Fruit fly (Drosophila melanogaster) whole organism, embryonic: ENCODE measurements around the gene CG1943.

Source experiments
- Adf1 ChIP-seq: fragments of 200-800 bp; sonication (Bioruptor generic); IDR thresholded peaks from 2 replicates; pipeline ENCODE4 v1.3.6; 2022; ENCODE audit warnings: missing biosample characterization, missing genetic modification characterization
- Asciz ChIP-seq: fragments of 200-800 bp; sonication (Bioruptor generic); optimal IDR thresholded peaks from 2 replicates; lab custom pipeline; 2017; ENCODE audit warnings: missing biosample characterization, mild to moderate bottlenecking, missing genetic modification characterization, missing genetic modification reagents
- Bdp1 ChIP-seq: fragments of 200-800 bp; sonication (Bioruptor generic); optimal IDR thresholded peaks from 3 replicates; lab custom pipeline; 2016; ENCODE audit warnings: missing biosample characterization, missing genetic modification characterization
- Blimp-1 ChIP-seq: fragments of 200-800 bp; sonication (Bioruptor generic); optimal IDR thresholded peaks from 3 replicates; lab custom pipeline; 2018; ENCODE audit warnings: missing biosample characterization, missing genetic modification characterization, mild to moderate bottlenecking, moderate library complexity, missing genetic modification reagents
- CG10366 ChIP-seq: fragments of 200-800 bp; sonication (Bioruptor generic); IDR thresholded peaks from 2 replicates; pipeline ENCODE4 v1.3.6; 2022; ENCODE audit warnings: missing biosample characterization, missing genetic modification characterization
- CG12942 ChIP-seq: fragments of 200-800 bp; sonication (Bioruptor generic); optimal IDR thresholded peaks from 3 replicates; lab custom pipeline; 2016; ENCODE audit warnings: missing biosample characterization, missing genetic modification characterization
- CG14014 ChIP-seq: fragments of 200-800 bp; sonication (Bioruptor generic); IDR thresholded peaks from 2 replicates; pipeline ENCODE4 v1.3.6; 2022; ENCODE audit warnings: missing biosample characterization, missing genetic modification characterization
- CG15479 ChIP-seq: fragments of 200-800 bp; sonication (Bioruptor generic); optimal IDR thresholded peaks from 3 replicates; lab custom pipeline; 2019; ENCODE audit warnings: missing biosample characterization, mild to moderate bottlenecking, missing genetic modification characterization, moderate library complexity
- CG17912 ChIP-seq: fragments of 200-800 bp; sonication (Bioruptor generic); optimal IDR thresholded peaks from 2 replicates; lab custom pipeline; 2018; ENCODE audit warnings: missing biosample characterization, mild to moderate bottlenecking, missing genetic modification characterization
- CG18599 ChIP-seq: fragments of 200-800 bp; sonication (Bioruptor generic); optimal IDR thresholded peaks from 3 replicates; lab custom pipeline; 2017; ENCODE audit warnings: missing biosample characterization, missing genetic modification characterization, mild to moderate bottlenecking, moderate library complexity, missing genetic modification reagents
- CG32767 ChIP-seq: fragments of 200-800 bp; sonication (Bioruptor generic); IDR thresholded peaks from 2 replicates; pipeline ENCODE4 v1.3.6; 2022; ENCODE audit warnings: missing biosample characterization, missing genetic modification characterization
- CG6272 ChIP-seq: fragments of 200-800 bp; sonication (Bioruptor generic); IDR thresholded peaks from 2 replicates; pipeline ENCODE4 v1.3.6; 2022; ENCODE audit warnings: missing biosample characterization, missing genetic modification characterization
- CG8281 ChIP-seq: fragments of 200-800 bp; sonication (Bioruptor generic); optimal IDR thresholded peaks from 2 replicates; lab custom pipeline; 2018; ENCODE audit warnings: missing biosample characterization, mild to moderate bottlenecking, missing genetic modification characterization, moderate library complexity
- CG9932 ChIP-seq: fragments of 200-800 bp; sonication (Bioruptor generic); IDR thresholded peaks from 2 replicates; pipeline ENCODE4 v1.3.6; 2022; ENCODE audit warnings: missing biosample characterization, missing genetic modification characterization
- CoRest ChIP-seq: fragments of 200-800 bp; sonication (Bioruptor generic); optimal IDR thresholded peaks from 3 replicates; lab custom pipeline; 2018; ENCODE audit warnings: missing biosample characterization, mild to moderate bottlenecking, missing genetic modification characterization, moderate library complexity
- D ChIP-seq, 2 experiments: fragments of 200-800 bp in 1 of 2; fragments of >200 bp in 1 of 2; sonication (Bioruptor generic) in 1 of 2; optimal IDR thresholded peaks; 2 replicates in 1 of 2; 3 replicates in 1 of 2; lab custom pipeline; 2017; ENCODE audit warnings: mild to moderate bottlenecking in 1 of 2, missing biosample characterization in 1 of 2, missing genetic modification characterization in 1 of 2, missing genetic modification reagents in 1 of 2
- D19B ChIP-seq: fragments of 200-800 bp; sonication (Bioruptor generic); optimal IDR thresholded peaks from 2 replicates; lab custom pipeline; 2017; ENCODE audit warnings: missing biosample characterization, mild to moderate bottlenecking, missing genetic modification characterization
- Ets97D ChIP-seq: fragments of 200-800 bp; sonication (Bioruptor generic); optimal IDR thresholded peaks from 3 replicates; lab custom pipeline; 2016; ENCODE audit warnings: missing biosample characterization, missing genetic modification characterization
- HHEX ChIP-seq: fragments of 200-800 bp; sonication (Bioruptor generic); optimal IDR thresholded peaks from 3 replicates; lab custom pipeline; 2017; ENCODE audit warnings: missing biosample characterization, mild to moderate bottlenecking, missing genetic modification characterization, missing genetic modification reagents
- HmgZ ChIP-seq: fragments of 200-800 bp; sonication (Bioruptor generic); optimal IDR thresholded peaks from 2 replicates; lab custom pipeline; 2018; ENCODE audit warnings: missing biosample characterization, mild to moderate bottlenecking, missing genetic modification characterization
- Hr78 ChIP-seq, 2 experiments: fragments of 200-800 bp in 1 of 2; fragments of >200 bp in 1 of 2; sonication (Bioruptor generic) in 1 of 2; optimal IDR thresholded peaks; 2 replicates each; lab custom pipeline; 2017 to 2019; ENCODE audit warnings: missing biosample characterization in 2 of 2, missing genetic modification characterization in 2 of 2, mild to moderate bottlenecking in 1 of 2, moderate library complexity in 1 of 2
- Lim3 ChIP-seq: fragments of 200-800 bp; sonication (Bioruptor generic); IDR thresholded peaks from 2 replicates; pipeline ENCODE4 v1.3.6; 2022; ENCODE audit warnings: missing biosample characterization, missing genetic modification characterization
- Lpt ChIP-seq: fragments of >200 bp; optimal IDR thresholded peaks from 2 replicates; lab custom pipeline; 2018; ENCODE audit warnings: missing biosample characterization, missing genetic modification characterization
- Mrtf ChIP-seq: fragments of 200-800 bp; sonication (Bioruptor generic); IDR thresholded peaks from 3 replicates; pipeline ENCODE4 v1.3.6; 2022; ENCODE audit warnings: missing biosample characterization, missing genetic modification characterization
- NC2β ChIP-seq: fragments of 200-800 bp; sonication (Bioruptor generic); optimal IDR thresholded peaks from 2 replicates; lab custom pipeline; 2016; ENCODE audit warnings: missing biosample characterization, missing genetic modification characterization
- Nf-YA ChIP-seq: fragments of 200-800 bp; sonication (Bioruptor generic); IDR thresholded peaks from 2 replicates; pipeline ENCODE4 v1.3.6; 2022; ENCODE audit warnings: missing biosample characterization, missing genetic modification characterization
- Oli ChIP-seq: fragments of 200-800 bp; sonication (Bioruptor generic); optimal IDR thresholded peaks from 2 replicates; lab custom pipeline; 2018; ENCODE audit warnings: missing biosample characterization, mild to moderate bottlenecking, missing genetic modification characterization, moderate library complexity
- Poxn ChIP-seq: fragments of 200-800 bp; sonication (Bioruptor generic); IDR thresholded peaks from 2 replicates; pipeline ENCODE4 v1.3.6; 2022; ENCODE audit warnings: missing biosample characterization, missing genetic modification characterization
- Xrp1 ChIP-seq: fragments of 200-800 bp; sonication (Bioruptor generic); IDR thresholded peaks from 2 replicates; pipeline ENCODE4 v1.3.6; 2022; ENCODE audit warnings: missing biosample characterization, missing genetic modification characterization
- bab2 ChIP-seq: fragments of 200-800 bp; sonication (Bioruptor generic); optimal IDR thresholded peaks from 2 replicates; lab custom pipeline; 2016; ENCODE audit warnings: missing biosample characterization, missing genetic modification characterization
- btn ChIP-seq: fragments of 200-800 bp; sonication (Bioruptor generic); optimal IDR thresholded peaks from 2 replicates; lab custom pipeline; 2016; ENCODE audit warnings: missing biosample characterization, missing genetic modification characterization
- cato ChIP-seq: fragments of 200-800 bp; sonication (Bioruptor generic); optimal IDR thresholded peaks from 2 replicates; lab custom pipeline; 2016; ENCODE audit warnings: missing biosample characterization, missing genetic modification characterization, borderline replicate concordance
- cg ChIP-seq: fragments of 200-800 bp; sonication (Bioruptor generic); optimal IDR thresholded peaks from 3 replicates; lab custom pipeline; 2019; ENCODE audit warnings: missing biosample characterization, mild to moderate bottlenecking, missing genetic modification characterization, moderate library complexity
- chm ChIP-seq: fragments of 200-800 bp; sonication (Bioruptor generic); IDR thresholded peaks from 2 replicates; pipeline ENCODE4 v1.3.6; 2022; ENCODE audit warnings: missing biosample characterization, missing genetic modification characterization
- crol ChIP-seq: fragments of 200-800 bp; sonication (Bioruptor generic); IDR thresholded peaks from 2 replicates; pipeline ENCODE4 v1.3.6; 2022; ENCODE audit warnings: missing biosample characterization, missing genetic modification characterization
- esg ChIP-seq: fragments of 200-800 bp; sonication (Bioruptor generic); conservative IDR thresholded peaks from 2 replicates; pipeline ENCODE4 v1.3.6; 2022; ENCODE audit warnings: missing biosample characterization, missing genetic modification characterization
- fd96Cb ChIP-seq: fragments of 200-800 bp; sonication (Bioruptor generic); optimal IDR thresholded peaks from 2 replicates; lab custom pipeline; 2018; ENCODE audit warnings: missing biosample characterization, mild to moderate bottlenecking, missing genetic modification characterization, moderate library complexity
- fru ChIP-seq: fragments of >200 bp; optimal IDR thresholded peaks from 2 replicates; lab custom pipeline; 2017
- fu2 ChIP-seq: fragments of 200-800 bp; sonication (Bioruptor generic); optimal IDR thresholded peaks from 2 replicates; lab custom pipeline; 2016; ENCODE audit warnings: missing biosample characterization, missing genetic modification characterization
- gce ChIP-seq: fragments of 200-800 bp; sonication (Bioruptor generic); IDR thresholded peaks from 3 replicates; pipeline ENCODE4 v1.3.6; 2022; ENCODE audit warnings: missing biosample characterization, missing genetic modification characterization
- hth ChIP-seq: fragments of >200 bp; optimal IDR thresholded peaks from 2 replicates; lab custom pipeline; 2017; ENCODE audit warnings: inconsistent platforms
- maf-S ChIP-seq: fragments of 200-800 bp; sonication (Bioruptor generic); optimal IDR thresholded peaks from 2 replicates; lab custom pipeline; 2016; ENCODE audit warnings: missing biosample characterization, missing genetic modification characterization
- mirr ChIP-seq: fragments of 200-800 bp; sonication (Bioruptor generic); optimal IDR thresholded peaks from 3 replicates; lab custom pipeline; 2018; ENCODE audit warnings: missing biosample characterization, mild to moderate bottlenecking, missing genetic modification characterization
- nmo ChIP-seq: fragments of 200-800 bp; sonication (Bioruptor generic); optimal IDR thresholded peaks from 2 replicates; lab custom pipeline; 2018; ENCODE audit warnings: missing biosample characterization, mild to moderate bottlenecking, missing genetic modification characterization, moderate library complexity
- odd ChIP-seq: fragments of 200-800 bp; sonication (Bioruptor generic); optimal IDR thresholded peaks from 2 replicates; lab custom pipeline; 2017; ENCODE audit warnings: missing biosample characterization, mild to moderate bottlenecking, missing genetic modification characterization
- peb ChIP-seq: fragments of 200-800 bp; sonication (Bioruptor generic); IDR thresholded peaks from 2 replicates; pipeline ENCODE4 v1.3.6; 2022; ENCODE audit warnings: missing biosample characterization, missing genetic modification characterization
- pfk ChIP-seq: fragments of 200-800 bp; sonication (Bioruptor generic); optimal IDR thresholded peaks from 2 replicates; lab custom pipeline; 2018; ENCODE audit warnings: missing biosample characterization, mild to moderate bottlenecking, missing genetic modification characterization, moderate library complexity
- pho ChIP-seq: fragments of 200-800 bp; sonication (Bioruptor generic); optimal IDR thresholded peaks from 2 replicates; lab custom pipeline; 2016; ENCODE audit warnings: missing biosample characterization, missing genetic modification characterization
- rib ChIP-seq: fragments of 200-800 bp; sonication (Bioruptor generic); IDR thresholded peaks from 2 replicates; pipeline ENCODE4 v1.3.6; 2022; ENCODE audit warnings: missing biosample characterization, missing genetic modification characterization
- schlank ChIP-seq: fragments of 200-800 bp; sonication (Bioruptor generic); optimal IDR thresholded peaks from 2 replicates; lab custom pipeline; 2018; ENCODE audit warnings: missing biosample characterization, mild to moderate bottlenecking, missing genetic modification characterization
- stwl ChIP-seq: fragments of 200-800 bp; sonication (Bioruptor generic); optimal IDR thresholded peaks from 3 replicates; lab custom pipeline; 2018; ENCODE audit warnings: missing biosample characterization, mild to moderate bottlenecking, missing genetic modification characterization, moderate library complexity
- twi ChIP-seq: fragments of 200-800 bp; optimal IDR thresholded peaks from 2 replicates; lab custom pipeline; 2019; ENCODE audit warnings: missing biosample characterization, mild to moderate bottlenecking, missing genetic modification characterization, moderate library complexity

The CG1943 gene

DNA sequence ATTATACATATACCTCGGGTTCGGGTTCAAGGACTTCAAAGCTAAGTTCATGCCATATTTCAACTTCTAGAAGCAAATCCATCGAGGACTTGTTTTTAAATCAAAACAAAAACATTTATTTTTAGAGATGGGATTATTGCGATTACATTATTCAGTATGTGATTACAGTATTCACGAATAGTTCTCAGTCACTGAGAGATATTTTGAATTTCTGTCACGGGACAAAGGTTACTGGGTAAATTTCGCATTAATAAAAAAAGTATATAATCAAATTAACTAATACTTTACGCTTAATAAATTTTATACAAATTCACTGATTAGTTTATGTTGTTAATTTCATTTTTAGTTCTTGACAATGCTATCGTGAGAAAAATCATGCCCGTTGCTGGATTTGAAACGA is 18.9 kb downstream of the CG1943 start (continued):
- TF ChIP-seq cg (GFP tag; lab: Kevin White, UChicago) (no peak), CG12942 (GFP tag; lab: Kevin White, UChicago) (no peak), Blimp-1 (GFP tag; lab: Kevin White, UChicago) (no peak), mirr (GFP tag; lab: Kevin White, UChicago) (no peak), Ets97D (GFP tag; lab: Kevin White, UChicago) (peak; percentile 7), maf-S (GFP tag; lab: Kevin White, UChicago) (no peak), Adf1 (GFP tag; lab: Robert Waterston, UW) (no peak), pho (no peak), HmgZ (peak; percentile 14), crol (GFP tag; lab: Robert Waterston, UW) (no peak), Lpt (GFP tag; lab: Kevin White, UChicago) (no peak), Xrp1 (GFP tag; lab: Robert Waterston, UW) (no peak; the same call in 1 of the 2 replicates), D (optimal IDR thresholded peaks at IDR 0.05; lab: Kevin White, UChicago) (no peak), D (GFP tag; optimal IDR thresholded peaks at IDR 0.05; lab: Kevin White, UChicago) (no peak), CG15479 (GFP tag; lab: Kevin White, UChicago) (no peak), CG10366 (GFP tag; lab: Robert Waterston, UW) (peak; percentile 16; the same call in 1 of the 2 replicates), chm (GFP tag; lab: Robert Waterston, UW) (no peak; the same call in 1 of the 2 replicates), HHEX (no peak), esg (peak; percentile 25; the same call in 1 of the 2 replicates), gce (GFP tag; lab: Robert Waterston, UW) (no peak), CG17912 (GFP tag; lab: Kevin White, UChicago) (no peak), stwl (tag; lab: Kevin White, UChicago) (peak; percentile 50), CoRest (tag; lab: Kevin White, UChicago) (peak; percentile 35), D19B (GFP tag; lab: Kevin White, UChicago) (no peak), NC2β (GFP tag; lab: Kevin White, UChicago) (no peak), CG32767 (GFP tag; lab: Robert Waterston, UW) (no peak), Mrtf (GFP tag; lab: Robert Waterston, UW) (no peak), nmo (peak; percentile 32), pfk (no peak), rib (GFP tag; lab: Robert Waterston, UW) (no peak), CG6272 (GFP tag; lab: Robert Waterston, UW) (no peak), fd96Cb (tag; lab: Kevin White, UChicago) (no peak), Lim3 (no peak), fru (lab: Kevin White, UChicago) (no peak), Hr78 (GFP tag; optimal IDR thresholded peaks at IDR 0.05; lab: Kevin White, UChicago) (no peak), Nf-YA (GFP tag; lab: Robert Waterston, UW) (no peak), schlank (no peak), bab2 (no peak), CG14014 (GFP tag; lab: Robert Waterston, UW) (peak; percentile 26; the same call in 1 of the 2 replicates), fu2 (GFP tag; lab: Kevin White, UChicago) (no peak), Bdp1 (GFP tag; lab: Kevin White, UChicago) (no peak), odd (no peak), CG18599 (GFP tag; lab: Kevin White, UChicago) (no peak), btn (GFP tag; lab: Kevin White, UChicago) (no peak), CG8281 (tag; lab: Kevin White, UChicago) (no peak), hth (no peak), Oli (tag; lab: Kevin White, UChicago) (no peak), Asciz (GFP tag; lab: Kevin White, UChicago) (no peak), twi (tag; lab: Kevin White, UChicago) (no peak), cato (GFP tag; lab: Kevin White, UChicago) (no peak), CG9932 (peak; percentile 60; the same call in 1 of the 2 replicates), peb (GFP tag; lab: Robert Waterston, UW) (no peak), Poxn (GFP tag; lab: Robert Waterston, UW) (no peak)
